Fruit fly (Drosophila melanogaster) whole organism, embryonic: ENCODE results near the gene CG31019.
A peak's percentile ranks its signal among the peaks of the same experiment; 100 is the strongest.

Experiments used
- Aef1 ChIP-seq: fragments of 200-800 bp; sonication (Bioruptor generic); IDR thresholded peaks from 3 replicates; pipeline ENCODE4 v1.3.6; 2022; ENCODE audit warnings: missing biosample characterization, missing genetic modification characterization
- Bdp1 ChIP-seq: fragments of 200-800 bp; sonication (Bioruptor generic); optimal IDR thresholded peaks from 3 replicates; lab custom pipeline; 2016; ENCODE audit warnings: missing biosample characterization, missing genetic modification characterization
- Bgb ChIP-seq: fragments of 200-800 bp; sonication (Bioruptor generic); IDR thresholded peaks from 2 replicates; pipeline ENCODE4 v1.3.6; 2022; ENCODE audit warnings: missing biosample characterization, missing genetic modification characterization; ENCODE audit not compliant: partially characterized antibody
- C15 ChIP-seq: fragments of 200-800 bp; sonication (Bioruptor generic); IDR thresholded peaks from 3 replicates; pipeline ENCODE4 v1.3.6; 2022; ENCODE audit warnings: missing biosample characterization, missing genetic modification characterization
- CG10565 ChIP-seq: fragments of 200-800 bp; sonication (Bioruptor generic); optimal IDR thresholded peaks from 3 replicates; lab custom pipeline; 2016; ENCODE audit warnings: missing biosample characterization, mild to moderate bottlenecking, missing genetic modification characterization
- CG11085 ChIP-seq: fragments of 200-800 bp; sonication (Bioruptor generic); IDR thresholded peaks from 2 replicates; pipeline ENCODE4 v1.3.6; 2022; ENCODE audit warnings: missing biosample characterization, missing genetic modification characterization
- CG11398 ChIP-seq: fragments of 200-800 bp; sonication (Bioruptor generic); optimal IDR thresholded peaks from 2 replicates; lab custom pipeline; 2016; ENCODE audit warnings: missing biosample characterization, missing genetic modification characterization
- CG17829 ChIP-seq: fragments of 200-800 bp; optimal IDR thresholded peaks from 2 replicates; lab custom pipeline; 2019; ENCODE audit warnings: missing biosample characterization, mild to moderate bottlenecking, missing genetic modification characterization, moderate library complexity
- CG18262 ChIP-seq: fragments of 200-800 bp; optimal IDR thresholded peaks from 3 replicates; lab custom pipeline; 2019; ENCODE audit warnings: missing biosample characterization, mild to moderate bottlenecking, missing genetic modification characterization, moderate library complexity
- CG2875 ChIP-seq: fragments of 200-800 bp; sonication (Bioruptor generic); optimal IDR thresholded peaks from 2 replicates; lab custom pipeline; 2017; ENCODE audit warnings: missing biosample characterization, mild to moderate bottlenecking, missing genetic modification characterization, missing genetic modification reagents
- CG31441 ChIP-seq: fragments of 200-800 bp; sonication (Bioruptor generic); IDR thresholded peaks from 2 replicates; pipeline ENCODE4 v1.3.6; 2022; ENCODE audit warnings: missing biosample characterization, missing genetic modification characterization
- CG34224 ChIP-seq: fragments of 200-800 bp; sonication (Bioruptor generic); IDR thresholded peaks from 3 replicates; pipeline ENCODE4 v1.3.6; 2022; ENCODE audit warnings: missing biosample characterization, missing genetic modification characterization; ENCODE audit not compliant: partially characterized antibody
- CG34376 ChIP-seq: fragments of 200-800 bp; sonication (Bioruptor generic); optimal IDR thresholded peaks from 2 replicates; lab custom pipeline; 2018; ENCODE audit warnings: missing biosample characterization, mild to moderate bottlenecking, missing genetic modification characterization
- CG3995 ChIP-seq: fragments of 200-800 bp; sonication (Bioruptor generic); optimal IDR thresholded peaks from 3 replicates; lab custom pipeline; 2016; ENCODE audit warnings: missing biosample characterization, missing genetic modification characterization
- CG4360 ChIP-seq: fragments of 200-800 bp; sonication (Bioruptor generic); IDR thresholded peaks from 2 replicates; pipeline ENCODE4 v1.3.6; 2022; ENCODE audit warnings: missing biosample characterization, missing genetic modification characterization
- CG4424 ChIP-seq: fragments of 200-800 bp; sonication (Bioruptor generic); optimal IDR thresholded peaks from 3 replicates; lab custom pipeline; 2016; ENCODE audit warnings: missing biosample characterization, missing genetic modification characterization
- CG5180 ChIP-seq: fragments of 200-800 bp; sonication (Bioruptor generic); optimal IDR thresholded peaks from 3 replicates; lab custom pipeline; 2017; ENCODE audit warnings: missing biosample characterization, missing genetic modification characterization, mild to moderate bottlenecking, moderate library complexity, missing genetic modification reagents
- CG9215 ChIP-seq: fragments of 200-800 bp; sonication (Bioruptor generic); IDR thresholded peaks from 2 replicates; pipeline ENCODE4 v1.3.6; 2022; ENCODE audit warnings: missing biosample characterization, missing genetic modification characterization
- CTCF ChIP-seq: fragments of 200-800 bp; sonication (Bioruptor generic); optimal IDR thresholded peaks from 2 replicates; lab custom pipeline; 2017; ENCODE audit warnings: missing biosample characterization, mild to moderate bottlenecking, missing genetic modification characterization, moderate library complexity
- Chrac-16 ChIP-seq: fragments of 200-800 bp; sonication (Bioruptor generic); optimal IDR thresholded peaks from 3 replicates; lab custom pipeline; 2016; ENCODE audit warnings: missing biosample characterization, missing genetic modification characterization
- CoRest ChIP-seq: fragments of 200-800 bp; sonication (Bioruptor generic); optimal IDR thresholded peaks from 3 replicates; lab custom pipeline; 2018; ENCODE audit warnings: missing biosample characterization, mild to moderate bottlenecking, missing genetic modification characterization, moderate library complexity
- CrebB ChIP-seq: fragments of 200-800 bp; sonication (Bioruptor generic); optimal IDR thresholded peaks from 3 replicates; lab custom pipeline; 2018; ENCODE audit warnings: missing biosample characterization, mild to moderate bottlenecking, missing genetic modification characterization
- Dbx ChIP-seq: fragments of 200-800 bp; sonication (Bioruptor generic); IDR thresholded peaks from 3 replicates; pipeline ENCODE4 v1.3.6; 2022; ENCODE audit warnings: missing biosample characterization, missing genetic modification characterization
- Deaf1 ChIP-seq: fragments of 200-800 bp; optimal IDR thresholded peaks from 3 replicates; lab custom pipeline; 2019; ENCODE audit warnings: missing biosample characterization, mild to moderate bottlenecking, missing genetic modification characterization, moderate library complexity
- Dp ChIP-seq: fragments of 200-800 bp; sonication (Bioruptor generic); optimal IDR thresholded peaks from 2 replicates; lab custom pipeline; 2018; ENCODE audit warnings: missing biosample characterization, mild to moderate bottlenecking, missing genetic modification characterization, moderate library complexity
- Drgx ChIP-seq: fragments of 200-800 bp; sonication (Bioruptor generic); IDR thresholded peaks from 2 replicates; pipeline ENCODE4 v1.3.6; 2022; ENCODE audit warnings: missing biosample characterization, missing genetic modification characterization
- Hr78 ChIP-seq, 2 experiments: fragments of 200-800 bp in 1 of 2; fragments of >200 bp in 1 of 2; sonication (Bioruptor generic) in 1 of 2; optimal IDR thresholded peaks; 2 replicates each; lab custom pipeline; 2017 to 2019; ENCODE audit warnings: missing biosample characterization in 2 of 2, missing genetic modification characterization in 2 of 2, mild to moderate bottlenecking in 1 of 2, moderate library complexity in 1 of 2
- Neu2 ChIP-seq: fragments of 200-800 bp; sonication (Bioruptor generic); optimal IDR thresholded peaks from 3 replicates; lab custom pipeline; 2016; ENCODE audit warnings: missing biosample characterization, missing genetic modification characterization, borderline replicate concordance
- Pdp1 ChIP-seq, 2 experiments: fragments of 200-800 bp; sonication (Bioruptor generic); optimal IDR thresholded peaks; 3 replicates each; lab custom pipeline; 2016; ENCODE audit warnings: missing biosample characterization in 2 of 2, missing genetic modification characterization in 2 of 2, mild to moderate bottlenecking in 1 of 2, moderate library complexity in 1 of 2
- Ssrp ChIP-seq: fragments of 200-800 bp; sonication (Bioruptor generic); optimal IDR thresholded peaks from 2 replicates; lab custom pipeline; 2018; ENCODE audit warnings: missing biosample characterization, mild to moderate bottlenecking, missing genetic modification characterization, moderate library complexity
- Vsx1 ChIP-seq: fragments of 200-800 bp; sonication (Bioruptor generic); optimal IDR thresholded peaks from 2 replicates; lab custom pipeline; 2017; ENCODE audit warnings: missing biosample characterization, mild to moderate bottlenecking, missing genetic modification characterization, missing genetic modification reagents
- amos ChIP-seq: fragments of 200-800 bp; sonication (Bioruptor generic); IDR thresholded peaks from 2 replicates; pipeline ENCODE4 v1.3.6; 2022; ENCODE audit warnings: missing biosample characterization, missing genetic modification characterization; ENCODE audit not compliant: partially characterized antibody
- chinmo ChIP-seq: fragments of 200-800 bp; sonication (Bioruptor generic); IDR thresholded peaks from 4 replicates; pipeline ENCODE4 v1.3.6; 2022; ENCODE audit warnings: missing biosample characterization, missing genetic modification characterization; ENCODE audit not compliant: partially characterized antibody
- cwo ChIP-seq: fragments of 200-800 bp; sonication (Bioruptor generic); optimal IDR thresholded peaks from 3 replicates; lab custom pipeline; 2017; ENCODE audit warnings: missing biosample characterization, missing genetic modification characterization, mild to moderate bottlenecking, moderate library complexity, missing genetic modification reagents
- dmrt99B ChIP-seq: fragments of 200-800 bp; sonication (Bioruptor generic); optimal IDR thresholded peaks from 2 replicates; lab custom pipeline; 2018; ENCODE audit warnings: missing biosample characterization, mild to moderate bottlenecking, missing genetic modification characterization, moderate library complexity
- exex ChIP-seq: fragments of 200-800 bp; sonication (Bioruptor generic); optimal IDR thresholded peaks from 4 replicates; lab custom pipeline; 2018; ENCODE audit warnings: missing biosample characterization, mild to moderate bottlenecking, missing genetic modification characterization, moderate library complexity
- gfzf ChIP-seq: fragments of 200-800 bp; sonication (Bioruptor generic); optimal IDR thresholded peaks from 2 replicates; lab custom pipeline; 2016; ENCODE audit warnings: missing biosample characterization, mild to moderate bottlenecking, missing genetic modification characterization, moderate library complexity
- grn ChIP-seq: fragments of 200-800 bp; sonication (Bioruptor generic); optimal IDR thresholded peaks from 3 replicates; lab custom pipeline; 2017; ENCODE audit warnings: missing biosample characterization, missing genetic modification characterization
- h ChIP-seq: fragments of >200 bp; optimal IDR thresholded peaks from 2 replicates; lab custom pipeline; 2017
- ind ChIP-seq: fragments of 200-800 bp; sonication (Bioruptor generic); optimal IDR thresholded peaks from 3 replicates; lab custom pipeline; 2016; ENCODE audit warnings: missing biosample characterization, missing genetic modification characterization
- insv ChIP-seq, 2 experiments: fragments of 200-800 bp; sonication (Bioruptor generic); optimal IDR thresholded peaks; 3 replicates each; lab custom pipeline; 2016 to 2018; ENCODE audit warnings: missing biosample characterization in 2 of 2, missing genetic modification characterization in 2 of 2
- ken ChIP-seq: fragments of 200-800 bp; sonication (Bioruptor generic); IDR thresholded peaks from 3 replicates; pipeline ENCODE4 v1.3.6; 2022; ENCODE audit warnings: missing biosample characterization, missing genetic modification characterization
- luna ChIP-seq: fragments of 200-800 bp; sonication (Bioruptor generic); optimal IDR thresholded peaks from 2 replicates; lab custom pipeline; 2016; ENCODE audit warnings: missing biosample characterization, missing genetic modification characterization
- mirr ChIP-seq: fragments of 200-800 bp; sonication (Bioruptor generic); optimal IDR thresholded peaks from 3 replicates; lab custom pipeline; 2018; ENCODE audit warnings: missing biosample characterization, mild to moderate bottlenecking, missing genetic modification characterization
- onecut ChIP-seq: fragments of 200-800 bp; sonication (Bioruptor generic); IDR thresholded peaks from 2 replicates; pipeline ENCODE4 v1.3.6; 2022; ENCODE audit warnings: missing biosample characterization, missing genetic modification characterization
- sr ChIP-seq: fragments of 200-800 bp; sonication (Bioruptor generic); IDR thresholded peaks from 3 replicates; pipeline ENCODE4 v1.3.6; 2022; ENCODE audit warnings: missing biosample characterization, missing genetic modification characterization
- sug ChIP-seq: fragments of 200-800 bp; optimal IDR thresholded peaks from 2 replicates; lab custom pipeline; 2019; ENCODE audit warnings: missing biosample characterization, mild to moderate bottlenecking, missing genetic modification characterization, moderate library complexity
- z ChIP-seq: fragments of 200-800 bp; sonication (Bioruptor generic); IDR thresholded peaks from 3 replicates; pipeline ENCODE4 v1.3.6; 2022; ENCODE audit warnings: missing biosample characterization, missing genetic modification characterization

CG31019 gene

dm6 chr3R:30599404-30599980, 2.7 kb downstream of the CG31019 start:
- TF ChIP-seq Pdp1 (GFP tag; optimal IDR thresholded peaks at IDR 0.05; lab: Kevin White, UChicago) (peak in 1 of 2 experiments; percentile 88), CG5180 (no peak), exex (tag; lab: Kevin White, UChicago) (peak; percentile 98), cwo (peak; percentile 24), amos (GFP tag; lab: Robert Waterston, UW) (peak; percentile 29; the same call in 1 of the 2 replicates), CG34224 (0 out of 3 replicates have a peak, but pooled peaks have one; percentile 11), CG34376 (GFP tag; lab: Kevin White, UChicago) (peak; percentile 43), CG4424 (GFP tag; lab: Kevin White, UChicago) (no peak), dmrt99B (tag; lab: Kevin White, UChicago) (no peak), sug (tag; lab: Kevin White, UChicago) (peak; percentile 97), z (GFP tag; lab: Robert Waterston, UW) (peak; percentile 97), Vsx1 (GFP tag; lab: Kevin White, UChicago) (peak; percentile 25), chinmo (GFP tag; lab: Robert Waterston, UW) (0 out of 4 replicates have a peak, but pooled peaks have one; percentile 31), insv (GFP tag; optimal IDR thresholded peaks at IDR 0.05; lab: Kevin White, UChicago) (no peak), Bgb (GFP tag; lab: Robert Waterston, UW) (peak; percentile 46; the same call in 1 of the 2 replicates), CG11398 (no peak), CG2875 (GFP tag; lab: Kevin White, UChicago) (no peak), CG18262 (tag; lab: Kevin White, UChicago) (no peak), CG4360 (GFP tag; lab: Robert Waterston, UW) (peak; percentile 81), C15 (GFP tag; lab: Robert Waterston, UW) (no peak), grn (GFP tag; lab: Kevin White, UChicago) (peak; percentile 12), CG3995 (peak; percentile 28), Deaf1 (tag; lab: Kevin White, UChicago) (peak; percentile 33), mirr (GFP tag; lab: Kevin White, UChicago) (peak; percentile 50)

dm6 chr3R:30600154-30601009, 3.6 kb downstream of the CG31019 start:
- TF ChIP-seq Bdp1 (GFP tag; lab: Kevin White, UChicago) (peak; percentile 82), CG10565 (no peak), Neu2 (GFP tag; lab: Kevin White, UChicago) (peak; percentile 48), CG31441 (GFP tag; lab: Robert Waterston, UW) (peak; percentile 85), CTCF (GFP tag; lab: Kevin White, UChicago) (peak; percentile 27), Ssrp (tag; lab: Kevin White, UChicago) (peak; percentile 78), Dp (GFP tag; lab: Kevin White, UChicago) (no peak), Aef1 (GFP tag; lab: Robert Waterston, UW) (peak; percentile 88), Dbx (GFP tag; lab: Robert Waterston, UW) (peak; percentile 92), ken (GFP tag; lab: Robert Waterston, UW) (peak; percentile 90), CrebB (peak; percentile 78), Drgx (GFP tag; lab: Robert Waterston, UW) (peak; percentile 96), gfzf (no peak), Chrac-16 (GFP tag; lab: Kevin White, UChicago) (peak; percentile 87), h (lab: Kevin White, UChicago) (no peak), onecut (peak; percentile 92), CoRest (tag; lab: Kevin White, UChicago) (peak; percentile 88), CG11085 (GFP tag; lab: Robert Waterston, UW) (peak; percentile 84), luna (peak; percentile 62), Hr78 (GFP tag; optimal IDR thresholded peaks at IDR 0.05; lab: Kevin White, UChicago) (peak in 1 of 2 experiments; percentile 55), sr (GFP tag; lab: Robert Waterston, UW) (peak; percentile 81), CG9215 (GFP tag; lab: Robert Waterston, UW) (peak; percentile 76), CG17829 (tag; lab: Kevin White, UChicago) (peak; percentile 91), ind (GFP tag; lab: Kevin White, UChicago) (peak; percentile 88)
